Fruit fly (Drosophila melanogaster): ENCODE measurements around the gene CG12877.
A peak's percentile ranks its signal among the peaks of the same experiment; 100 is the strongest.

Gene CG12877

DNA sequence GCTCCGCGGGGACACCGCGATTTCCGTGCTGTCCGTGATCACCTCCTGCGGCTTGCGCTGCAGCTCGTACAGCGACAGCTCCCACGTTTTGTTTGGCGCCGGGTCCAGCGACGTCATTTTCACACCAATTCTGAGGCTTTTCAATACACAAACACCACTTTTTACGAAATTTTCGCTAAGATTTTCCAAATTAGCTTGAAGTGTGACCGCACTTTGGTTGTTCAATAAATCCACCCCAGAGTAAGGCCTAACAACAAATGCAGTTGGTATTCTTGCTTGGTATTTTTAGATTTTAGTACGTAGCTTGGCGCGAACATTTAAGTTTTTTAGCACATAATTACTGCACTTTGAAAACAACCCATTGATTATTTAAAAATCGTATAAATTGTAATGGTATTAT, 25.1 kb upstream of the CG12877 start, which contains the start of gene Sce (continued):
- no peak for TF ChIP-seq Pdp1 (GFP tag; optimal IDR thresholded peaks at IDR 0.05)
- no peak for TF ChIP-seq corto (GFP tag; optimal IDR thresholded peaks at IDR 0.05)
- no peak for TF ChIP-seq sisA (GFP tag; IDR thresholded peaks at IDR 0.05)
- TF ChIP-seq gce (GFP tag; IDR thresholded peaks at IDR 0.05), result no peak
- TF ChIP-seq zfh2 (GFP tag; optimal IDR thresholded peaks at IDR 0.05), result no peak
- TF ChIP-seq Trl (optimal IDR thresholded peaks at IDR 0.05), result no peak
- no peak for TF ChIP-seq Trl (GFP tag; optimal IDR thresholded peaks at IDR 0.05)
- no peak for TF ChIP-seq CG15514 (GFP tag; optimal IDR thresholded peaks at IDR 0.05)
- peak; percentile 63 for TF ChIP-seq MBD-R2 (GFP tag; IDR thresholded peaks at IDR 0.05)
- TF ChIP-seq nerfin-2 (GFP tag; IDR thresholded peaks at IDR 0.05; ENCODE audit: partially characterized antibody), result no peak
- TF ChIP-seq Jarid2 (GFP tag; optimal IDR thresholded peaks at IDR 0.05), result no peak
- no peak for TF ChIP-seq HmgD (GFP tag; optimal IDR thresholded peaks at IDR 0.05)
- TF ChIP-seq CG30431 (GFP tag; optimal IDR thresholded peaks at IDR 0.05), result no peak
- TF ChIP-seq trem (tag; optimal IDR thresholded peaks at IDR 0.05), result peak; percentile 14
- TF ChIP-seq Hr3 (GFP tag; optimal IDR thresholded peaks at IDR 0.05), result no peak
- TF ChIP-seq CG17186 (GFP tag; optimal IDR thresholded peaks at IDR 0.05), result no peak
- TF ChIP-seq CG12155 (GFP tag; optimal IDR thresholded peaks at IDR 0.05), result no peak
- TF ChIP-seq pum (GFP tag; optimal IDR thresholded peaks at IDR 0.05), result no peak
- peak; percentile 79 for TF ChIP-seq CG4617 (GFP tag; optimal IDR thresholded peaks at IDR 0.05; ENCODE audit: borderline replicate concordance)
- TF ChIP-seq CG14667 (GFP tag; IDR thresholded peaks at IDR 0.05), result no peak
- TF ChIP-seq kni (GFP tag; optimal IDR thresholded peaks at IDR 0.05), result no peak
- TF ChIP-seq Nf-YA (GFP tag; IDR thresholded peaks at IDR 0.05), result no peak
- TF ChIP-seq nmo (GFP tag; optimal IDR thresholded peaks at IDR 0.05), result no peak
- TF ChIP-seq CG17361 (GFP tag; IDR thresholded peaks at IDR 0.05), result no peak
- TF ChIP-seq CG11723 (GFP tag; optimal IDR thresholded peaks at IDR 0.05), result no peak
- TF ChIP-seq vfl (GFP tag; optimal IDR thresholded peaks at IDR 0.05), result no peak
- peak; percentile 99 for TF ChIP-seq Vsx1 (GFP tag; optimal IDR thresholded peaks at IDR 0.05)
- TF ChIP-seq BEAF-32 (GFP tag; optimal IDR thresholded peaks at IDR 0.05), result peak; percentile 3
- TF ChIP-seq CG9797 (GFP tag; optimal IDR thresholded peaks at IDR 0.05), result peak; percentile 61
- TF ChIP-seq twi (tag; optimal IDR thresholded peaks at IDR 0.05), result no peak
- peak; percentile 71 for TF ChIP-seq pzg (GFP tag; optimal IDR thresholded peaks at IDR 0.05)
- TF ChIP-seq CG2889 (GFP tag; IDR thresholded peaks at IDR 0.05), result no peak
- no peak for TF ChIP-seq pita (GFP tag; optimal IDR thresholded peaks at IDR 0.05)
- TF ChIP-seq tna (GFP tag; IDR thresholded peaks at IDR 0.05; ENCODE audit: partially characterized antibody), result no peak
- TF ChIP-seq CG3065 (GFP tag; optimal IDR thresholded peaks at IDR 0.05), result no peak
- no peak for TF ChIP-seq wor (GFP tag; IDR thresholded peaks at IDR 0.05)
- TF ChIP-seq CG6689 (GFP tag; IDR thresholded peaks at IDR 0.05), result no peak
- no peak for TF ChIP-seq Lpt (GFP tag; optimal IDR thresholded peaks at IDR 0.05)
- peak; percentile 37 for TF ChIP-seq CG1603 (tag; optimal IDR thresholded peaks at IDR 0.05)
- TF ChIP-seq fd96Cb (tag; optimal IDR thresholded peaks at IDR 0.05), result no peak
- no peak for TF ChIP-seq CG17802 (tag; optimal IDR thresholded peaks at IDR 0.05)
- TF ChIP-seq CG11085 (GFP tag; IDR thresholded peaks at IDR 0.05), result no peak
- peak; percentile 0 for TF ChIP-seq Sin3A (optimal IDR thresholded peaks at IDR 0.05)
- no peak for TF ChIP-seq CG9932 (GFP tag; IDR thresholded peaks at IDR 0.05)
- no peak for TF ChIP-seq CG18619 (GFP tag; optimal IDR thresholded peaks at IDR 0.05)
- 0 out of 4 replicates have a peak, but pooled peaks have one; percentile 13 for TF ChIP-seq Dll (GFP tag; IDR thresholded peaks at IDR 0.05; ENCODE audit: partially characterized antibody)
- TF ChIP-seq CoRest (tag; optimal IDR thresholded peaks at IDR 0.05), result no peak
- TF ChIP-seq hb (GFP tag; IDR thresholded peaks at IDR 0.05; ENCODE audit: partially characterized antibody), result no peak
- TF ChIP-seq dmrt99B (tag; optimal IDR thresholded peaks at IDR 0.05), result no peak
- TF ChIP-seq Myb (GFP tag; optimal IDR thresholded peaks at IDR 0.05), result no peak
- no peak for TF ChIP-seq Dek (tag; optimal IDR thresholded peaks at IDR 0.05)
- no peak for TF ChIP-seq CG10565 (GFP tag; optimal IDR thresholded peaks at IDR 0.05)

Data from whole organism, embryonic.